Worm (Caenorhabditis elegans) whole organism, early embryonic: ENCODE measurements around the gene asg-2.

Experiments used
- F13C5.2 ChIP-seq: sonication (generic microtip); optimal IDR thresholded peaks from 2 replicates; lab custom pipeline; 2017; ENCODE audit warnings: mild to moderate bottlenecking, missing genetic modification characterization, inconsistent platforms, missing compliant biosample characterization
- ama-1 ChIP-seq: fragments of 150-350 bp; optimal IDR thresholded peaks from 2 replicates; lab custom pipeline; 2014
- ceh-13 ChIP-seq: fragments of 200-800 bp; sonication (Bioruptor generic); optimal IDR thresholded peaks from 2 replicates; lab custom pipeline; 2018; ENCODE audit warnings: mild to moderate bottlenecking, missing genetic modification characterization, missing compliant biosample characterization
- ceh-36 ChIP-seq: sonication (generic microtip); optimal IDR thresholded peaks from 2 replicates; lab custom pipeline; 2016; ENCODE audit warnings: missing genetic modification characterization, inconsistent platforms, missing compliant biosample characterization
- ets-7 ChIP-seq: sonication (generic microtip); optimal IDR thresholded peaks from 2 replicates; lab custom pipeline; 2016; ENCODE audit warnings: missing genotype, missing genetic modification characterization, missing compliant biosample characterization
- flt-1 ChIP-seq: fragments of 200-800 bp; sonication (Bioruptor generic); IDR thresholded peaks from 2 replicates; pipeline ENCODE4 v1.3.6; 2022; ENCODE audit warnings: missing genetic modification characterization, missing compliant biosample characterization
- hmbx-1 ChIP-seq: sonication (generic microtip); optimal IDR thresholded peaks from 2 replicates; lab custom pipeline; 2016; ENCODE audit warnings: mild to moderate bottlenecking, missing genetic modification characterization, missing compliant biosample characterization
- hnd-1 ChIP-seq: sonication (generic microtip); optimal IDR thresholded peaks from 2 replicates; lab custom pipeline; 2016; ENCODE audit warnings: missing genetic modification characterization, missing compliant biosample characterization
- sea-1 ChIP-seq: fragments of 200-800 bp; sonication (Bioruptor generic); conservative IDR thresholded peaks from 2 replicates; pipeline ENCODE4 v1.3.6; 2022; ENCODE audit warnings: missing genetic modification characterization, missing compliant biosample characterization
- tbx-11 ChIP-seq: fragments of 200-800 bp; sonication (Bioruptor generic); IDR thresholded peaks from 2 replicates; pipeline ENCODE4 v1.3.6; 2022; ENCODE audit warnings: missing genetic modification characterization, missing compliant biosample characterization

ce11 chrX:6845934-6846333 is 4.9 kb downstream of the asg-2 start, which contains the start of gene C53B7.2:
- TF ChIP-seq hnd-1 = no peak
- no peak for TF ChIP-seq ceh-13 (GFP tag; lab: Kevin White, UChicago)
- no peak for TF ChIP-seq ama-1 (lab: Kevin White, UChicago)
- TF ChIP-seq F13C5.2 = no peak
- no peak for TF ChIP-seq tbx-11 (GFP tag; lab: Robert Waterston, UW)
- TF ChIP-seq ceh-36 = no peak
- TF ChIP-seq hmbx-1 (tag; lab: Kevin White, UChicago) = no peak
- no peak for TF ChIP-seq sea-1 (GFP tag; lab: Robert Waterston, UW)
- TF ChIP-seq flt-1 = no peak
- TF ChIP-seq ets-7 = no peak
